Worm (Caenorhabditis elegans) whole organism, L2 larva: ENCODE data around the gene T20B3.1.

ENCODE experiments used
- alr-1 ChIP-seq: fragments of 150-350 bp; optimal IDR thresholded peaks from 2 replicates; lab custom pipeline; 2014; ENCODE audit warnings: missing biosample characterization, missing genetic modification characterization
- ama-1 ChIP-seq: fragments of 150-350 bp; optimal IDR thresholded peaks from 2 replicates; lab custom pipeline; 2018; ENCODE audit warnings: inconsistent platforms
- ceh-82 ChIP-seq: fragments of 150-350 bp; optimal IDR thresholded peaks from 2 replicates; lab custom pipeline; 2014; ENCODE audit warnings: missing biosample characterization, missing genetic modification characterization
- elt-3 ChIP-seq: sonication (generic microtip); optimal IDR thresholded peaks from 2 replicates; lab custom pipeline; 2017; ENCODE audit warnings: missing biosample characterization, missing genetic modification characterization
- lin-13 ChIP-seq: fragments of 150-350 bp; optimal IDR thresholded peaks from 2 replicates; lab custom pipeline; 2014; ENCODE audit warnings: missing biosample characterization, missing genetic modification reagents, missing genetic modification characterization
- nhr-10 ChIP-seq: sonication (generic microtip); optimal IDR thresholded peaks from 2 replicates; lab custom pipeline; 2017; ENCODE audit warnings: missing biosample characterization, missing genetic modification characterization
- nhr-25 ChIP-seq: fragments of 150-350 bp; sonication (generic microtip); optimal IDR thresholded peaks from 3 replicates; lab custom pipeline; 2014; ENCODE audit warnings: missing biosample characterization, missing genetic modification characterization
- skn-1 ChIP-seq: sonication (generic microtip); optimal IDR thresholded peaks from 2 replicates; lab custom pipeline; 2017; ENCODE audit warnings: missing biosample characterization, missing genetic modification characterization
- snpc-4 ChIP-seq: fragments of 150-350 bp; optimal IDR thresholded peaks from 2 replicates; lab custom pipeline; 2014; ENCODE audit warnings: missing biosample characterization, missing genetic modification characterization

- no peak for TF ChIP-seq ama-1 (lab: Kevin White, UChicago)
- no peak for TF ChIP-seq alr-1 (tag; lab: Kevin White, UChicago)
- TF ChIP-seq ceh-82 (tag; lab: Kevin White, UChicago), result no peak
- TF ChIP-seq skn-1, result no peak
- TF ChIP-seq nhr-25, result no peak
- no peak for TF ChIP-seq snpc-4 (tag; lab: Kevin White, UChicago)
- TF ChIP-seq elt-3, result no peak
- TF ChIP-seq lin-13, result no peak
- no peak for TF ChIP-seq nhr-10 (tag; lab: Kevin White, UChicago)
Observed at ce11 chrV:16784806-16785205, 30.6 kb upstream of the T20B3.1 start.
